Worm (Caenorhabditis elegans) whole organism, L2 larva: ENCODE results near the gene sri-50.

Experiments used
- F13H6.1 ChIP-seq: sonication (generic microtip); optimal IDR thresholded peaks from 2 replicates; lab custom pipeline; 2016; ENCODE audit warnings: missing genetic modification characterization, missing compliant biosample characterization
- elt-3 ChIP-seq: sonication (generic microtip); optimal IDR thresholded peaks from 2 replicates; lab custom pipeline; 2017; ENCODE audit warnings: missing biosample characterization, missing genetic modification characterization
- fos-1 ChIP-seq: fragments of 150-350 bp; optimal IDR thresholded peaks from 2 replicates; lab custom pipeline; 2014; ENCODE audit warnings: missing biosample characterization, missing genetic modification characterization
- mbf-1 ChIP-seq: sonication (generic microtip); optimal IDR thresholded peaks from 2 replicates; lab custom pipeline; 2017; ENCODE audit warnings: missing biosample characterization, missing genetic modification characterization

DNA sequence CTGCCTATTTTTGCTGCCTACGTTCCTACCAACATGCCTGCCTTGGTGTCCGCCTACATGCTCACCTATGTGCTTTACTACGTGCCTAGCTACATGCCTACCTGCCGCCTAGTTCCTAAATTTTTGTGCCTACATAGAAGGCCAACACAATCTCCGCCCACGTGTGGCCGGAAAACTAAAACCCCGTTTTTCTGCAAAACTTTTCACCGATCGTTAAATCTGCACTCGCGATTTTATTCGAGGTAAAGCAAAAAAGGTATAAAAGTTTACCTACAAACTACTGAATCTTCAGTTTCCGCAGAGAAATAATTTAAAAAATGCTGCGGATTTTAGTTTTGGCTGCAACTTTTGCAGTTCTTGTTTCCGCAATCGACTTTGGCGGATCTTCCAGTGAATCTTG is 45.9 kb downstream of the sri-50 start, which contains the start of gene clec-124:
- TF ChIP-seq F13H6.1 = no peak
- no peak for TF ChIP-seq elt-3 (tag; lab: Kevin White, UChicago)
- no peak for TF ChIP-seq fos-1 (tag; lab: Kevin White, UChicago)
- TF ChIP-seq mbf-1 (tag; lab: Kevin White, UChicago) = no peak
